Fruit fly (Drosophila melanogaster) whole organism, embryonic: ENCODE results near the gene Gbs-76A.
A peak's percentile ranks its signal among the peaks of the same experiment; 100 is the strongest.

Source experiments
- Adf1 ChIP-seq: fragments of 200-800 bp; sonication (Bioruptor generic); IDR thresholded peaks from 2 replicates; pipeline ENCODE4 v1.3.6; 2022; ENCODE audit warnings: missing biosample characterization, missing genetic modification characterization
- Asciz ChIP-seq: fragments of 200-800 bp; sonication (Bioruptor generic); optimal IDR thresholded peaks from 2 replicates; lab custom pipeline; 2017; ENCODE audit warnings: missing biosample characterization, mild to moderate bottlenecking, missing genetic modification characterization, missing genetic modification reagents
- BEAF-32 ChIP-seq: fragments of 200-800 bp; sonication (Bioruptor generic); optimal IDR thresholded peaks from 3 replicates; lab custom pipeline; 2017; ENCODE audit warnings: missing biosample characterization, missing genetic modification characterization, mild to moderate bottlenecking, moderate library complexity, missing genetic modification reagents
- CG10267 ChIP-seq: fragments of 200-800 bp; sonication (Bioruptor generic); optimal IDR thresholded peaks from 2 replicates; lab custom pipeline; 2018; ENCODE audit warnings: missing biosample characterization, mild to moderate bottlenecking, missing genetic modification characterization, moderate library complexity
- CG11560 ChIP-seq: fragments of 200-800 bp; sonication (Bioruptor generic); IDR thresholded peaks from 3 replicates; pipeline ENCODE4 v1.3.6; 2022; ENCODE audit warnings: missing biosample characterization, missing genetic modification characterization
- CG12104 ChIP-seq: fragments of 200-800 bp; sonication (Bioruptor generic); optimal IDR thresholded peaks from 3 replicates; lab custom pipeline; 2016; ENCODE audit warnings: missing biosample characterization, missing genetic modification characterization
- CG1233 ChIP-seq: fragments of 200-800 bp; sonication (Bioruptor generic); optimal IDR thresholded peaks from 4 replicates; lab custom pipeline; 2018; ENCODE audit warnings: missing biosample characterization, mild to moderate bottlenecking, missing genetic modification characterization
- CG12391 ChIP-seq: fragments of 200-800 bp; sonication (Bioruptor generic); optimal IDR thresholded peaks from 3 replicates; lab custom pipeline; 2018; ENCODE audit warnings: missing biosample characterization, mild to moderate bottlenecking, missing genetic modification characterization, moderate library complexity
- CG14050 ChIP-seq: fragments of 200-800 bp; sonication (Bioruptor generic); IDR thresholded peaks from 3 replicates; pipeline ENCODE4 v1.3.6; 2022; ENCODE audit warnings: missing biosample characterization, missing genetic modification characterization
- CG14860 ChIP-seq: fragments of 200-800 bp; sonication (Bioruptor generic); IDR thresholded peaks from 3 replicates; pipeline ENCODE4 v1.3.6; 2022; ENCODE audit warnings: missing biosample characterization, missing genetic modification characterization; ENCODE audit not compliant: partially characterized antibody
- CG17802 ChIP-seq: fragments of 200-800 bp; sonication (Bioruptor generic); optimal IDR thresholded peaks from 2 replicates; lab custom pipeline; 2018; ENCODE audit warnings: missing biosample characterization, mild to moderate bottlenecking, missing genetic modification characterization, moderate library complexity
- CG17912 ChIP-seq: fragments of 200-800 bp; sonication (Bioruptor generic); optimal IDR thresholded peaks from 2 replicates; lab custom pipeline; 2018; ENCODE audit warnings: missing biosample characterization, mild to moderate bottlenecking, missing genetic modification characterization
- CG1792 ChIP-seq: fragments of 200-800 bp; sonication (Bioruptor generic); optimal IDR thresholded peaks from 2 replicates; lab custom pipeline; 2016; ENCODE audit warnings: missing biosample characterization, missing genetic modification characterization
- CG2712 ChIP-seq: fragments of 200-800 bp; optimal IDR thresholded peaks from 3 replicates; lab custom pipeline; 2019; ENCODE audit warnings: missing biosample characterization, mild to moderate bottlenecking, missing genetic modification characterization, moderate library complexity
- CG2889 ChIP-seq: fragments of 200-800 bp; sonication (Bioruptor generic); IDR thresholded peaks from 3 replicates; pipeline ENCODE4 v1.3.6; 2022; ENCODE audit warnings: missing biosample characterization, missing genetic modification characterization
- CG31441 ChIP-seq: fragments of 200-800 bp; sonication (Bioruptor generic); IDR thresholded peaks from 2 replicates; pipeline ENCODE4 v1.3.6; 2022; ENCODE audit warnings: missing biosample characterization, missing genetic modification characterization
- CG32532 ChIP-seq: fragments of 200-800 bp; sonication (Bioruptor generic); IDR thresholded peaks from 2 replicates; pipeline ENCODE4 v1.3.6; 2022; ENCODE audit warnings: missing biosample characterization, missing genetic modification characterization
- CG32767 ChIP-seq: fragments of 200-800 bp; sonication (Bioruptor generic); IDR thresholded peaks from 2 replicates; pipeline ENCODE4 v1.3.6; 2022; ENCODE audit warnings: missing biosample characterization, missing genetic modification characterization
- CG33213 ChIP-seq: fragments of 200-800 bp; sonication (Bioruptor generic); optimal IDR thresholded peaks from 3 replicates; lab custom pipeline; 2016; ENCODE audit warnings: missing biosample characterization, missing genetic modification characterization
- CG3407 ChIP-seq: fragments of 200-800 bp; sonication (Bioruptor generic); optimal IDR thresholded peaks from 2 replicates; lab custom pipeline; 2018; ENCODE audit warnings: missing biosample characterization, mild to moderate bottlenecking, missing genetic modification characterization
- CG6175 ChIP-seq: fragments of 200-800 bp; sonication (Bioruptor generic); IDR thresholded peaks from 3 replicates; pipeline ENCODE4 v1.3.6; 2022; ENCODE audit warnings: missing biosample characterization, missing genetic modification characterization
- CG8089 ChIP-seq: fragments of 200-800 bp; sonication (Bioruptor generic); optimal IDR thresholded peaks from 3 replicates; lab custom pipeline; 2016; ENCODE audit warnings: missing biosample characterization, missing genetic modification characterization
- D19A ChIP-seq: fragments of 200-800 bp; optimal IDR thresholded peaks from 3 replicates; lab custom pipeline; 2019; ENCODE audit warnings: missing biosample characterization, mild to moderate bottlenecking, missing genetic modification characterization, moderate library complexity
- Deaf1 ChIP-seq: fragments of 200-800 bp; optimal IDR thresholded peaks from 3 replicates; lab custom pipeline; 2019; ENCODE audit warnings: missing biosample characterization, mild to moderate bottlenecking, missing genetic modification characterization, moderate library complexity
- Dfd ChIP-seq, 2 experiments: fragments of >200 bp; optimal IDR thresholded peaks; 2 replicates each; lab custom pipeline; 2017; ENCODE audit warnings: missing biosample characterization in 2 of 2, missing genetic modification characterization in 2 of 2
- Dip3 ChIP-seq: fragments of 200-800 bp; sonication (Bioruptor generic); optimal IDR thresholded peaks from 3 replicates; lab custom pipeline; 2016; ENCODE audit warnings: missing biosample characterization, missing genetic modification characterization
- Dll ChIP-seq: fragments of 200-800 bp; sonication (Bioruptor generic); IDR thresholded peaks from 4 replicates; pipeline ENCODE4 v1.3.6; 2022; ENCODE audit warnings: missing biosample characterization, missing genetic modification characterization; ENCODE audit not compliant: partially characterized antibody
- GATAe ChIP-seq: fragments of 200-800 bp; sonication (Bioruptor generic); conservative IDR thresholded peaks from 2 replicates; pipeline ENCODE4 v1.3.6; 2022; ENCODE audit warnings: missing biosample characterization, missing genetic modification characterization
- HmgZ ChIP-seq: fragments of 200-800 bp; sonication (Bioruptor generic); optimal IDR thresholded peaks from 2 replicates; lab custom pipeline; 2018; ENCODE audit warnings: missing biosample characterization, mild to moderate bottlenecking, missing genetic modification characterization
- Max ChIP-seq: fragments of 200-800 bp; sonication (Bioruptor generic); optimal IDR thresholded peaks from 2 replicates; lab custom pipeline; 2016; ENCODE audit warnings: missing biosample characterization, mild to moderate bottlenecking, missing genetic modification characterization
- Rx ChIP-seq: fragments of 200-800 bp; sonication (Bioruptor generic); IDR thresholded peaks from 2 replicates; pipeline ENCODE4 v1.3.6; 2022; ENCODE audit warnings: missing biosample characterization, missing genetic modification characterization
- Sox100B ChIP-seq: fragments of 200-800 bp; sonication (Bioruptor generic); optimal IDR thresholded peaks from 3 replicates; lab custom pipeline; 2018; ENCODE audit warnings: missing biosample characterization, mild to moderate bottlenecking, missing genetic modification characterization
- Ssrp ChIP-seq: fragments of 200-800 bp; sonication (Bioruptor generic); optimal IDR thresholded peaks from 2 replicates; lab custom pipeline; 2018; ENCODE audit warnings: missing biosample characterization, mild to moderate bottlenecking, missing genetic modification characterization, moderate library complexity
- Usf ChIP-seq: fragments of 200-800 bp; sonication (Bioruptor generic); optimal IDR thresholded peaks from 2 replicates; lab custom pipeline; 2017; ENCODE audit warnings: missing genotype, missing biosample characterization, missing genetic modification characterization
- ara ChIP-seq: fragments of 200-800 bp; sonication (Bioruptor generic); IDR thresholded peaks from 2 replicates; pipeline ENCODE4 v1.3.6; 2022; ENCODE audit warnings: missing biosample characterization, missing genetic modification characterization
- cato ChIP-seq: fragments of 200-800 bp; sonication (Bioruptor generic); optimal IDR thresholded peaks from 2 replicates; lab custom pipeline; 2016; ENCODE audit warnings: missing biosample characterization, missing genetic modification characterization, borderline replicate concordance
- dimm ChIP-seq: fragments of 200-800 bp; sonication (Bioruptor generic); IDR thresholded peaks from 2 replicates; pipeline ENCODE4 v1.3.6; 2022; ENCODE audit warnings: missing biosample characterization, missing genetic modification characterization
- dmrt11E ChIP-seq: fragments of 200-800 bp; sonication (Bioruptor generic); optimal IDR thresholded peaks from 3 replicates; lab custom pipeline; 2018; ENCODE audit warnings: missing biosample characterization, mild to moderate bottlenecking, missing genetic modification characterization, moderate library complexity
- ewg ChIP-seq: fragments of 200-800 bp; sonication (Bioruptor generic); optimal IDR thresholded peaks from 3 replicates; lab custom pipeline; 2017; ENCODE audit warnings: mild to moderate bottlenecking, missing biosample characterization, missing genetic modification reagents, missing genetic modification characterization
- gcm2 ChIP-seq: fragments of 200-800 bp; sonication (Bioruptor generic); optimal IDR thresholded peaks from 2 replicates; lab custom pipeline; 2016; ENCODE audit warnings: missing biosample characterization, missing genetic modification characterization
- mld ChIP-seq: fragments of 200-800 bp; sonication (Bioruptor generic); IDR thresholded peaks from 3 replicates; pipeline ENCODE4 v1.3.6; 2022; ENCODE audit warnings: missing biosample characterization, missing genetic modification characterization; ENCODE audit not compliant: partially characterized antibody
- odd ChIP-seq: fragments of 200-800 bp; sonication (Bioruptor generic); optimal IDR thresholded peaks from 2 replicates; lab custom pipeline; 2017; ENCODE audit warnings: missing biosample characterization, mild to moderate bottlenecking, missing genetic modification characterization
- org-1 ChIP-seq: fragments of 200-800 bp; sonication (Bioruptor generic); optimal IDR thresholded peaks from 2 replicates; lab custom pipeline; 2017; ENCODE audit warnings: missing biosample characterization, missing genetic modification characterization
- p53 ChIP-seq: fragments of 200-800 bp; sonication (Bioruptor generic); optimal IDR thresholded peaks from 2 replicates; lab custom pipeline; 2016; ENCODE audit warnings: missing biosample characterization, missing genetic modification characterization
- repo ChIP-seq: fragments of 200-800 bp; sonication (Bioruptor generic); optimal IDR thresholded peaks from 2 replicates; lab custom pipeline; 2016; ENCODE audit warnings: missing biosample characterization, missing genetic modification characterization
- sens-2 ChIP-seq: fragments of 200-800 bp; sonication (Bioruptor generic); IDR thresholded peaks from 2 replicates; pipeline ENCODE4 v1.3.6; 2022; ENCODE audit warnings: missing biosample characterization, missing genetic modification characterization
- sug ChIP-seq: fragments of 200-800 bp; optimal IDR thresholded peaks from 2 replicates; lab custom pipeline; 2019; ENCODE audit warnings: missing biosample characterization, mild to moderate bottlenecking, missing genetic modification characterization, moderate library complexity
- tap ChIP-seq: fragments of 200-800 bp; optimal IDR thresholded peaks from 3 replicates; lab custom pipeline; 2019; ENCODE audit warnings: missing biosample characterization, mild to moderate bottlenecking, missing genetic modification characterization, moderate library complexity
- tio ChIP-seq: fragments of 200-800 bp; sonication (Bioruptor generic); optimal IDR thresholded peaks from 2 replicates; lab custom pipeline; 2017; ENCODE audit warnings: missing biosample characterization, missing genetic modification characterization, inconsistent platforms
- yki ChIP-seq: fragments of >200 bp; optimal IDR thresholded peaks from 3 replicates; lab custom pipeline; 2018
- zfh1 ChIP-seq: fragments of 200-800 bp; sonication (Bioruptor generic); IDR thresholded peaks from 3 replicates; pipeline ENCODE4 v1.3.6; 2022; ENCODE audit warnings: missing biosample characterization, missing genetic modification characterization

The Gbs-76A gene

dm6 chr3L:19263480-19264140 is 29.0 kb downstream of the Gbs-76A start, which contains the start of the genes CG42374 and Mettl5 (continued):
- TF ChIP-seq CG31441 (GFP tag; lab: Robert Waterston, UW) (peak; percentile 12; the same call in 1 of the 2 replicates), Adf1 (GFP tag; lab: Robert Waterston, UW) (no peak; the same call in 1 of the 2 replicates), CG32532 (GFP tag; lab: Robert Waterston, UW) (peak; percentile 82), Max (GFP tag; lab: Kevin White, UChicago) (peak; percentile 84), CG1792 (GFP tag; lab: Kevin White, UChicago) (no peak), Asciz (GFP tag; lab: Kevin White, UChicago) (peak; percentile 39), HmgZ (peak; percentile 42), Dip3 (GFP tag; lab: Kevin White, UChicago) (no peak), org-1 (GFP tag; lab: Kevin White, UChicago) (no peak), Sox100B (GFP tag; lab: Kevin White, UChicago) (peak; percentile 14), sug (tag; lab: Kevin White, UChicago) (no peak), dmrt11E (tag; lab: Kevin White, UChicago) (no peak), p53 (GFP tag; lab: Kevin White, UChicago) (no peak), CG2712 (tag; lab: Kevin White, UChicago) (peak; percentile 56), CG2889 (peak; percentile 47; the same call in 1 of the 3 replicates), ewg (peak; percentile 11), Usf (GFP tag; lab: Kevin White, UChicago) (no peak), CG1233 (GFP tag; lab: Kevin White, UChicago) (peak; percentile 47), tio (no peak), CG32767 (GFP tag; lab: Robert Waterston, UW) (no peak), cato (GFP tag; lab: Kevin White, UChicago) (no peak), gcm2 (no peak), GATAe (GFP tag; lab: Robert Waterston, UW) (no peak), BEAF-32 (GFP tag; lab: Kevin White, UChicago) (no peak), D19A (tag; lab: Kevin White, UChicago) (peak; percentile 32), CG14050 (no peak), Rx (no peak), Deaf1 (no peak), CG12391 (tag; lab: Kevin White, UChicago) (peak; percentile 20), CG17912 (no peak), CG17802 (tag; lab: Kevin White, UChicago) (no peak), CG8089 (GFP tag; lab: Kevin White, UChicago) (no peak), mld (GFP tag; lab: Robert Waterston, UW) (no peak), sens-2 (GFP tag; lab: Robert Waterston, UW) (no peak), Ssrp (tag; lab: Kevin White, UChicago) (peak; percentile 31), odd (GFP tag; lab: Kevin White, UChicago) (no peak), CG10267 (no peak), CG6175 (GFP tag; lab: Robert Waterston, UW) (no peak), yki (lab: Kevin White, UChicago) (no peak), Dfd (GFP tag; optimal IDR thresholded peaks at IDR 0.05; lab: Kevin White, UChicago) (no peak), zfh1 (GFP tag; lab: Robert Waterston, UW) (peak; percentile 70; the same call in 1 of the 3 replicates), Dll (GFP tag; lab: Robert Waterston, UW) (no peak), dimm (GFP tag; lab: Robert Waterston, UW) (no peak), CG33213 (GFP tag; lab: Kevin White, UChicago) (no peak), CG3407 (GFP tag; lab: Kevin White, UChicago) (peak; percentile 7), repo (no peak), CG14860 (GFP tag; lab: Robert Waterston, UW) (no peak), CG12104 (GFP tag; lab: Kevin White, UChicago) (no peak), ara (GFP tag; lab: Robert Waterston, UW) (peak; percentile 39; the same call in 1 of the 2 replicates), tap (peak; percentile 24), CG11560 (tag; lab: Robert Waterston, UW) (no peak)
